Fruit fly (Drosophila melanogaster) whole organism, wandering third instar larva: Measurements from ENCODE around the gene UQCR-6.4L.

Experiments used
- Abd-B ChIP-seq: fragments of >200 bp; optimal IDR thresholded peaks from 2 replicates; lab custom pipeline; 2017; ENCODE audit warnings: missing biosample characterization, missing genetic modification characterization
- CG32264 ChIP-seq: fragments of 200-800 bp; sonication (Bioruptor generic); optimal IDR thresholded peaks from 2 replicates; lab custom pipeline; 2016; ENCODE audit warnings: missing biosample characterization, missing genetic modification characterization
- CG9705 ChIP-seq: fragments of 200-800 bp; sonication (Bioruptor generic); optimal IDR thresholded peaks from 2 replicates; lab custom pipeline; 2018; ENCODE audit warnings: missing biosample characterization, mild to moderate bottlenecking, missing genetic modification characterization
- CrebA ChIP-seq: fragments of 200-800 bp; sonication (Bioruptor generic); optimal IDR thresholded peaks from 2 replicates; lab custom pipeline; 2016; ENCODE audit warnings: missing biosample characterization, mild to moderate bottlenecking, missing genetic modification characterization, borderline replicate concordance
- Dfd ChIP-seq: fragments of >200 bp; optimal IDR thresholded peaks from 2 replicates; lab custom pipeline; 2017; ENCODE audit warnings: missing biosample characterization, missing genetic modification characterization
- Dif ChIP-seq: fragments of 200-275, 200-300 bp; sonication (Bioruptor generic); optimal IDR thresholded peaks from 2 replicates; lab custom pipeline; 2018; ENCODE audit warnings: missing biosample characterization, missing genetic modification characterization; ENCODE audit not compliant: partially characterized antibody
- GATAd ChIP-seq: sonication (Bioruptor generic); optimal IDR thresholded peaks from 2 replicates; lab custom pipeline; 2016; ENCODE audit warnings: missing biosample characterization, missing genetic modification characterization
- HLH106 ChIP-seq: fragments of 200-800 bp; optimal IDR thresholded peaks from 3 replicates; lab custom pipeline; 2019; ENCODE audit warnings: missing biosample characterization, mild to moderate bottlenecking, missing genetic modification characterization, moderate library complexity
- Hnf4 ChIP-seq: fragments of 200-800 bp; sonication (Bioruptor generic); optimal IDR thresholded peaks from 2 replicates; lab custom pipeline; 2016; ENCODE audit warnings: missing biosample characterization, mild to moderate bottlenecking, missing genetic modification characterization
- Hr78 ChIP-seq: fragments of >200 bp; optimal IDR thresholded peaks from 2 replicates; lab custom pipeline; 2017; ENCODE audit warnings: missing biosample characterization, missing genetic modification characterization
- Hr83 ChIP-seq: fragments of 200-300 bp; sonication (Bioruptor generic); optimal IDR thresholded peaks from 2 replicates; lab custom pipeline; 2016; ENCODE audit warnings: missing biosample characterization, mild to moderate bottlenecking, missing genetic modification characterization, moderate library complexity; ENCODE audit not compliant: poor library complexity, severe bottlenecking
- Jra ChIP-seq: sonication (Bioruptor generic); optimal IDR thresholded peaks from 2 replicates; lab custom pipeline; 2016; ENCODE audit warnings: missing biosample characterization, missing genetic modification characterization
- Mio ChIP-seq: sonication (Bioruptor generic); optimal IDR thresholded peaks from 2 replicates; lab custom pipeline; 2016; ENCODE audit warnings: missing biosample characterization, missing genetic modification characterization
- Myc ChIP-seq: fragments of >200 bp; optimal IDR thresholded peaks from 2 replicates; lab custom pipeline; 2017
- N ChIP-seq: fragments of >200 bp; optimal IDR thresholded peaks from 2 replicates; lab custom pipeline; 2018; ENCODE audit warnings: missing biosample characterization, missing external identifiers, missing genetic modification characterization
- OdsH ChIP-seq: fragments of 200-800 bp; sonication (Bioruptor generic); optimal IDR thresholded peaks from 2 replicates; lab custom pipeline; 2016; ENCODE audit warnings: missing biosample characterization, mild to moderate bottlenecking, missing genetic modification characterization
- Rel ChIP-seq, 2 experiments: fragments of 200-800 bp; sonication (Bioruptor generic) in 1 of 2; optimal IDR thresholded peaks; 2 replicates in 1 of 2; 3 replicates in 1 of 2; lab custom pipeline; 2016 to 2019; ENCODE audit warnings: mild to moderate bottlenecking in 2 of 2, missing biosample characterization in 2 of 2, missing genetic modification characterization in 2 of 2, moderate library complexity in 1 of 2
- Sp1 ChIP-seq: fragments of 200-800 bp; sonication (Bioruptor generic); optimal IDR thresholded peaks from 3 replicates; lab custom pipeline; 2019; ENCODE audit warnings: missing biosample characterization, mild to moderate bottlenecking, missing genetic modification characterization, moderate library complexity
- br ChIP-seq: fragments of 200-800 bp; sonication (Bioruptor generic); optimal IDR thresholded peaks from 2 replicates; lab custom pipeline; 2016; ENCODE audit warnings: missing biosample characterization, missing genetic modification characterization
- brk ChIP-seq: fragments of 200-800 bp; sonication (Bioruptor generic); optimal IDR thresholded peaks from 2 replicates; lab custom pipeline; 2016; ENCODE audit warnings: missing biosample characterization, mild to moderate bottlenecking, missing genetic modification characterization
- dl ChIP-seq, 2 experiments: fragments of 175-275, 200-275 bp in 1 of 2; fragments of 200-275 bp in 1 of 2; sonication (Bioruptor generic); optimal IDR thresholded peaks; lab custom pipeline; 2018; ENCODE audit warnings: mild to moderate bottlenecking in 2 of 2, missing biosample characterization in 2 of 2, missing genetic modification characterization in 2 of 2, moderate library complexity in 2 of 2; ENCODE audit not compliant: partially characterized antibody in 2 of 2, insufficient read depth in 1 of 2
- dmrt93B ChIP-seq: fragments of 200-800 bp; sonication (Bioruptor generic); optimal IDR thresholded peaks from 2 replicates; lab custom pipeline; 2018; ENCODE audit warnings: missing biosample characterization, mild to moderate bottlenecking, missing genetic modification characterization
- dsf ChIP-seq: sonication (Bioruptor generic); optimal IDR thresholded peaks from 2 replicates; lab custom pipeline; 2016; ENCODE audit warnings: missing biosample characterization, missing genetic modification characterization, borderline replicate concordance
- ey ChIP-seq: fragments of 200-800 bp; sonication (Bioruptor generic); optimal IDR thresholded peaks from 2 replicates; lab custom pipeline; 2016; ENCODE audit warnings: missing biosample characterization, missing genetic modification characterization
- foxo ChIP-seq, 2 experiments: fragments of 200-800 bp; sonication (Bioruptor generic); optimal IDR thresholded peaks; 2 replicates in 1 of 2; 3 replicates in 1 of 2; lab custom pipeline; 2016 to 2017; ENCODE audit warnings: missing biosample characterization in 2 of 2, missing genetic modification characterization in 2 of 2
- fru ChIP-seq: fragments of 200-800 bp; sonication (Bioruptor generic); optimal IDR thresholded peaks from 3 replicates; lab custom pipeline; 2016; ENCODE audit warnings: missing biosample characterization, mild to moderate bottlenecking, missing genetic modification characterization
- h ChIP-seq: fragments of 200-800 bp; sonication (Bioruptor generic); optimal IDR thresholded peaks from 3 replicates; lab custom pipeline; 2016; ENCODE audit warnings: missing biosample characterization, mild to moderate bottlenecking, missing genetic modification characterization
- jim ChIP-seq: fragments of 175-275, 200-325 bp; sonication (Bioruptor generic); optimal IDR thresholded peaks from 2 replicates; lab custom pipeline; 2016; ENCODE audit warnings: missing biosample characterization, mild to moderate bottlenecking, missing genetic modification characterization
- lola ChIP-seq: fragments of >200 bp; optimal IDR thresholded peaks from 2 replicates; lab custom pipeline; 2017; ENCODE audit warnings: missing biosample characterization, missing genetic modification characterization
- pan ChIP-seq: fragments of >200 bp; optimal IDR thresholded peaks from 2 replicates; lab custom pipeline; 2017
- psq ChIP-seq: fragments of 200-800 bp; sonication (Bioruptor generic); optimal IDR thresholded peaks from 3 replicates; lab custom pipeline; 2017; ENCODE audit warnings: missing biosample characterization, mild to moderate bottlenecking, missing genetic modification characterization, moderate library complexity
- rgr ChIP-seq: fragments of 200-800 bp; sonication (Bioruptor generic); optimal IDR thresholded peaks from 3 replicates; lab custom pipeline; 2016; ENCODE audit warnings: missing biosample characterization, mild to moderate bottlenecking, missing genetic modification characterization
- sage ChIP-seq: fragments of 200-800 bp; sonication (Bioruptor generic); optimal IDR thresholded peaks from 2 replicates; lab custom pipeline; 2016; ENCODE audit warnings: missing biosample characterization, mild to moderate bottlenecking, missing genetic modification characterization
- sv ChIP-seq: fragments of 200-800 bp; sonication (Bioruptor generic); optimal IDR thresholded peaks from 3 replicates; lab custom pipeline; 2016; ENCODE audit warnings: missing biosample characterization, missing genetic modification characterization
- usp ChIP-seq: fragments of >200 bp; optimal IDR thresholded peaks from 2 replicates; lab custom pipeline; 2017; ENCODE audit warnings: missing biosample characterization, missing genetic modification characterization
- woc ChIP-seq: sonication (Bioruptor generic); optimal IDR thresholded peaks from 2 replicates; lab custom pipeline; 2016; ENCODE audit warnings: missing biosample characterization, mild to moderate bottlenecking, missing genetic modification characterization

The UQCR-6.4L gene

dm6 chr3L:16602736-16603144 is 36.2 kb downstream of the UQCR-6.4L start, which contains the start of gene Arts (continued):
- TF ChIP-seq fru (GFP tag; lab: Kevin White, UChicago), result peak; percentile 1
- TF ChIP-seq OdsH, result no peak
- TF ChIP-seq pan, result no peak
- TF ChIP-seq CG9705, result peak; percentile 23
- TF ChIP-seq Hr78 (GFP tag; lab: Kevin White, UChicago), result no peak
- TF ChIP-seq Sp1, result peak; percentile 40
- TF ChIP-seq sv (GFP tag; lab: Kevin White, UChicago), result no peak
- TF ChIP-seq Abd-B (GFP tag; lab: Kevin White, UChicago), result no peak

- TF ChIP-seq Sp1 (peak; percentile 51), woc (GFP tag; lab: Kevin White, UChicago) (peak; percentile 88), h (GFP tag; lab: Kevin White, UChicago) (peak; percentile 67), GATAd (GFP tag; lab: Kevin White, UChicago) (peak; percentile 1), Dfd (GFP tag; lab: Kevin White, UChicago) (no peak), CG32264 (no peak), pan (no peak), sv (GFP tag; lab: Kevin White, UChicago) (peak; percentile 6), Jra (GFP tag; lab: Kevin White, UChicago) (peak; percentile 43), Myc (lab: Kevin White, UChicago) (no peak), rgr (GFP tag; lab: Kevin White, UChicago) (peak; percentile 79), ey (peak; percentile 69), Hr78 (GFP tag; lab: Kevin White, UChicago) (no peak), fru (GFP tag; lab: Kevin White, UChicago) (peak; percentile 63), Mio (peak; percentile 28), N (GFP tag; lab: Kevin White, UChicago) (no peak), dmrt93B (GFP tag; lab: Kevin White, UChicago) (no peak), Hr83 (GFP tag; lab: Kevin White, UChicago) (peak; percentile 97), lola (GFP tag; lab: Kevin White, UChicago) (no peak), OdsH (peak; percentile 65), Dif (no peak), usp (GFP tag; lab: Kevin White, UChicago) (no peak), Rel (GFP tag; optimal IDR thresholded peaks at IDR 0.05; lab: Kevin White, UChicago) (no peak), Rel (tag; optimal IDR thresholded peaks at IDR 0.05; lab: Kevin White, UChicago) (peak; percentile 40), foxo (GFP tag; optimal IDR thresholded peaks at IDR 0.05; lab: Kevin White, UChicago) (peak in 1 of 2 experiments; percentile 86), CG9705 (peak; percentile 10), sage (GFP tag; lab: Kevin White, UChicago) (no peak), Hnf4 (GFP tag; lab: Kevin White, UChicago) (peak; percentile 77), HLH106 (tag; lab: Kevin White, UChicago) (peak; percentile 47), dsf (GFP tag; lab: Kevin White, UChicago) (no peak), br (peak; percentile 76), dl (GFP tag; optimal IDR thresholded peaks at IDR 0.05; lab: Kevin White, UChicago; ENCODE audit: insufficient read depth in 1 of 2, partially characterized antibody in 2 of 2) (no peak), jim (GFP tag; lab: Kevin White, UChicago) (peak; percentile 47), psq (GFP tag; lab: Kevin White, UChicago) (peak; percentile 34), CrebA (GFP tag; lab: Kevin White, UChicago) (no peak)
These were observed 42.6 kb downstream of the UQCR-6.4L start, which contains the start of gene CG4098 for dm6 chr3L:16609120-16609519. CG4098 (minus strand) TSS chr3L:16609347.

- peak; percentile 25 for TF ChIP-seq brk (GFP tag; lab: Kevin White, UChicago)
- TF ChIP-seq Hr78 (GFP tag; lab: Kevin White, UChicago), result no peak
These were observed 43.7 kb downstream of the UQCR-6.4L start, which contains the start of gene Prosbeta6 for dm6 chr3L:16610201-16610600. Prosbeta6 (minus strand) TSS chr3L:16610418.
